Worm (Caenorhabditis elegans): ENCODE measurements around the gene irld-42.

ce11 chrV:1680770-1681169 is 12.5 kb downstream of the irld-42 start, which contains the start of gene srw-91:
- TF ChIP-seq tab-1 (GFP tag; IDR thresholded peaks at IDR 0.05) = no peak
- no peak for TF ChIP-seq flt-1 (GFP tag; IDR thresholded peaks at IDR 0.05)
- no peak for TF ChIP-seq ztf-23 (GFP tag; IDR thresholded peaks at IDR 0.05)
- no peak for TF ChIP-seq klf-2 (GFP tag; conservative IDR thresholded peaks at IDR 0.05)
- no peak for TF ChIP-seq med-1 (GFP tag; optimal IDR thresholded peaks at IDR 0.05; ENCODE audit: insufficient read depth)
- TF ChIP-seq ztf-29 (GFP tag; IDR thresholded peaks at IDR 0.05) = no peak
- TF ChIP-seq T22C8.4 (GFP tag; IDR thresholded peaks at IDR 0.05) = no peak
- TF ChIP-seq ref-1 (GFP tag; conservative IDR thresholded peaks at IDR 0.05) = no peak
- no peak for TF ChIP-seq cog-1 (tag; optimal IDR thresholded peaks at IDR 0.05)
